Fruit fly (Drosophila melanogaster) whole organism, embryonic: ENCODE measurements around the gene CG5087.

ENCODE experiments used
- ATbp ChIP-seq: fragments of 200-800 bp; sonication (Bioruptor generic); optimal IDR thresholded peaks from 2 replicates; lab custom pipeline; 2017; ENCODE audit warnings: missing biosample characterization, mild to moderate bottlenecking, missing genetic modification characterization, missing genetic modification reagents
- CG10366 ChIP-seq: fragments of 200-800 bp; sonication (Bioruptor generic); IDR thresholded peaks from 2 replicates; pipeline ENCODE4 v1.3.6; 2022; ENCODE audit warnings: missing biosample characterization, missing genetic modification characterization
- CG11560 ChIP-seq: fragments of 200-800 bp; sonication (Bioruptor generic); IDR thresholded peaks from 3 replicates; pipeline ENCODE4 v1.3.6; 2022; ENCODE audit warnings: missing biosample characterization, missing genetic modification characterization
- CG11696 ChIP-seq: fragments of 200-800 bp; sonication (Bioruptor generic); IDR thresholded peaks from 2 replicates; pipeline ENCODE4 v1.3.6; 2022; ENCODE audit warnings: missing biosample characterization, missing genetic modification characterization
- CG12071 ChIP-seq: fragments of 200-800 bp; sonication (Bioruptor generic); optimal IDR thresholded peaks from 3 replicates; lab custom pipeline; 2018; ENCODE audit warnings: missing biosample characterization, mild to moderate bottlenecking, missing genetic modification characterization
- CG12391 ChIP-seq: fragments of 200-800 bp; sonication (Bioruptor generic); optimal IDR thresholded peaks from 3 replicates; lab custom pipeline; 2018; ENCODE audit warnings: missing biosample characterization, mild to moderate bottlenecking, missing genetic modification characterization, moderate library complexity
- CG12769 ChIP-seq: fragments of 200-800 bp; sonication (Bioruptor generic); optimal IDR thresholded peaks from 2 replicates; lab custom pipeline; 2019; ENCODE audit warnings: missing biosample characterization, mild to moderate bottlenecking, missing genetic modification characterization, moderate library complexity
- CG15514 ChIP-seq: fragments of 200-800 bp; sonication (Bioruptor generic); optimal IDR thresholded peaks from 3 replicates; lab custom pipeline; 2017; ENCODE audit warnings: missing biosample characterization, missing genetic modification characterization, mild to moderate bottlenecking, moderate library complexity, missing genetic modification reagents
- CG1647 ChIP-seq: fragments of 200-800 bp; sonication (Bioruptor generic); optimal IDR thresholded peaks from 3 replicates; lab custom pipeline; 2016; ENCODE audit warnings: missing biosample characterization, missing genetic modification characterization
- CG17829 ChIP-seq: fragments of 200-800 bp; optimal IDR thresholded peaks from 2 replicates; lab custom pipeline; 2019; ENCODE audit warnings: missing biosample characterization, mild to moderate bottlenecking, missing genetic modification characterization, moderate library complexity
- CG1832 ChIP-seq: fragments of 200-800 bp; sonication (Bioruptor generic); optimal IDR thresholded peaks from 2 replicates; lab custom pipeline; 2017; ENCODE audit warnings: missing biosample characterization, mild to moderate bottlenecking, missing genetic modification characterization, inconsistent platforms
- CG18619 ChIP-seq: fragments of 200-800 bp; sonication (Bioruptor generic); optimal IDR thresholded peaks from 3 replicates; lab custom pipeline; 2017; ENCODE audit warnings: missing biosample characterization, mild to moderate bottlenecking, missing genetic modification characterization
- CG2678 ChIP-seq: fragments of 200-800 bp; sonication (Bioruptor generic); optimal IDR thresholded peaks from 3 replicates; lab custom pipeline; 2019; ENCODE audit warnings: missing biosample characterization, mild to moderate bottlenecking, missing genetic modification characterization, moderate library complexity
- CG31365 ChIP-seq: fragments of 200-800 bp; sonication (Bioruptor generic); optimal IDR thresholded peaks from 2 replicates; lab custom pipeline; 2018; ENCODE audit warnings: missing biosample characterization, mild to moderate bottlenecking, missing genetic modification characterization
- CG42726 ChIP-seq: fragments of 200-800 bp; sonication (Bioruptor generic); IDR thresholded peaks from 2 replicates; pipeline ENCODE4 v1.3.6; 2022; ENCODE audit warnings: missing biosample characterization, missing genetic modification characterization; ENCODE audit not compliant: partially characterized antibody
- CG4707 ChIP-seq: fragments of 200-800 bp; sonication (Bioruptor generic); optimal IDR thresholded peaks from 2 replicates; lab custom pipeline; 2018; ENCODE audit warnings: missing biosample characterization, mild to moderate bottlenecking, missing genetic modification characterization, moderate library complexity
- CG7271 ChIP-seq: fragments of 200-800 bp; sonication (Bioruptor generic); optimal IDR thresholded peaks from 2 replicates; lab custom pipeline; 2018; ENCODE audit warnings: missing biosample characterization, mild to moderate bottlenecking, missing genetic modification characterization, moderate library complexity
- Dfd ChIP-seq, 2 experiments: fragments of >200 bp; optimal IDR thresholded peaks; 2 replicates each; lab custom pipeline; 2017; ENCODE audit warnings: missing biosample characterization in 2 of 2, missing genetic modification characterization in 2 of 2
- Dp ChIP-seq: fragments of 200-800 bp; sonication (Bioruptor generic); optimal IDR thresholded peaks from 2 replicates; lab custom pipeline; 2018; ENCODE audit warnings: missing biosample characterization, mild to moderate bottlenecking, missing genetic modification characterization, moderate library complexity
- Hand ChIP-seq: fragments of 200-800 bp; sonication (Bioruptor generic); optimal IDR thresholded peaks from 2 replicates; lab custom pipeline; 2017; ENCODE audit warnings: mild to moderate bottlenecking, missing biosample characterization, missing genetic modification reagents, missing genetic modification characterization
- Hr3 ChIP-seq: fragments of 200-800 bp; sonication (Bioruptor generic); optimal IDR thresholded peaks from 3 replicates; lab custom pipeline; 2016; ENCODE audit warnings: missing biosample characterization, missing genetic modification characterization
- Lim3 ChIP-seq: fragments of 200-800 bp; sonication (Bioruptor generic); IDR thresholded peaks from 2 replicates; pipeline ENCODE4 v1.3.6; 2022; ENCODE audit warnings: missing biosample characterization, missing genetic modification characterization
- Med ChIP-seq: fragments of 200-800 bp; sonication (Bioruptor generic); peaks from one replicate; lab custom pipeline; 2016; ENCODE audit warnings: missing biosample characterization, missing genetic modification characterization, mild to moderate bottlenecking, inconsistent platforms, moderate library complexity
- Sin3A ChIP-seq: fragments of >200 bp; optimal IDR thresholded peaks from 2 replicates; lab custom pipeline; 2018
- TFAM ChIP-seq: fragments of 200-800 bp; sonication (Bioruptor generic); optimal IDR thresholded peaks from 2 replicates; lab custom pipeline; 2017; ENCODE audit warnings: missing biosample characterization, missing genetic modification characterization, inconsistent platforms
- Tbp ChIP-seq: fragments of >200 bp; optimal IDR thresholded peaks from 2 replicates; lab custom pipeline; 2018; ENCODE audit warnings: missing biosample characterization, missing genetic modification characterization
- Trl ChIP-seq, 3 experiments: fragments of >200 bp in 2 of 3; fragments of 200-800 bp in 1 of 3; sonication (Bioruptor generic) in 1 of 3; optimal IDR thresholded peaks; 2 replicates in 1 of 3; 3 replicates in 2 of 3; lab custom pipeline; 2016 to 2017; ENCODE audit warnings: missing biosample characterization in 1 of 3, missing genetic modification characterization in 1 of 3
- ac ChIP-seq: fragments of 200-800 bp; sonication (Bioruptor generic); optimal IDR thresholded peaks from 3 replicates; lab custom pipeline; 2017; ENCODE audit warnings: missing biosample characterization, mild to moderate bottlenecking, missing genetic modification characterization
- amos ChIP-seq: fragments of 200-800 bp; sonication (Bioruptor generic); IDR thresholded peaks from 2 replicates; pipeline ENCODE4 v1.3.6; 2022; ENCODE audit warnings: missing biosample characterization, missing genetic modification characterization; ENCODE audit not compliant: partially characterized antibody
- chinmo ChIP-seq: fragments of 200-800 bp; sonication (Bioruptor generic); IDR thresholded peaks from 4 replicates; pipeline ENCODE4 v1.3.6; 2022; ENCODE audit warnings: missing biosample characterization, missing genetic modification characterization; ENCODE audit not compliant: partially characterized antibody
- crc ChIP-seq: fragments of 200-800 bp; sonication (Bioruptor generic); optimal IDR thresholded peaks from 2 replicates; lab custom pipeline; 2016; ENCODE audit warnings: missing biosample characterization, missing genetic modification characterization
- da ChIP-seq: fragments of 200-800 bp; sonication (Bioruptor generic); optimal IDR thresholded peaks from 2 replicates; lab custom pipeline; 2016; ENCODE audit warnings: missing biosample characterization, missing genetic modification characterization
- dmrt99B ChIP-seq: fragments of 200-800 bp; sonication (Bioruptor generic); optimal IDR thresholded peaks from 2 replicates; lab custom pipeline; 2018; ENCODE audit warnings: missing biosample characterization, mild to moderate bottlenecking, missing genetic modification characterization, moderate library complexity
- ewg ChIP-seq: fragments of 200-800 bp; sonication (Bioruptor generic); optimal IDR thresholded peaks from 3 replicates; lab custom pipeline; 2017; ENCODE audit warnings: mild to moderate bottlenecking, missing biosample characterization, missing genetic modification reagents, missing genetic modification characterization
- gfzf ChIP-seq: fragments of 200-800 bp; sonication (Bioruptor generic); optimal IDR thresholded peaks from 2 replicates; lab custom pipeline; 2016; ENCODE audit warnings: missing biosample characterization, mild to moderate bottlenecking, missing genetic modification characterization, moderate library complexity
- grau ChIP-seq: fragments of 200-800 bp; optimal IDR thresholded peaks from 3 replicates; lab custom pipeline; 2019; ENCODE audit warnings: missing biosample characterization, mild to moderate bottlenecking, missing genetic modification characterization, moderate library complexity
- hb ChIP-seq: fragments of 200-800 bp; sonication (Bioruptor generic); IDR thresholded peaks from 3 replicates; pipeline ENCODE4 v1.3.6; 2022; ENCODE audit warnings: missing biosample characterization, missing genetic modification characterization; ENCODE audit not compliant: partially characterized antibody
- ind ChIP-seq: fragments of 200-800 bp; sonication (Bioruptor generic); optimal IDR thresholded peaks from 3 replicates; lab custom pipeline; 2016; ENCODE audit warnings: missing biosample characterization, missing genetic modification characterization
- mld ChIP-seq: fragments of 200-800 bp; sonication (Bioruptor generic); IDR thresholded peaks from 3 replicates; pipeline ENCODE4 v1.3.6; 2022; ENCODE audit warnings: missing biosample characterization, missing genetic modification characterization; ENCODE audit not compliant: partially characterized antibody
- otp ChIP-seq: fragments of 200-800 bp; sonication (Bioruptor generic); IDR thresholded peaks from 3 replicates; pipeline ENCODE4, ENCODE4 v1.3.6; 2022; ENCODE audit warnings: missing biosample characterization, missing genetic modification characterization
- psq ChIP-seq: fragments of 200-800 bp; sonication (Bioruptor generic); optimal IDR thresholded peaks from 2 replicates; lab custom pipeline; 2017; ENCODE audit warnings: missing biosample characterization, missing genetic modification characterization
- pum ChIP-seq: fragments of 200-800 bp; sonication (Bioruptor generic); optimal IDR thresholded peaks from 2 replicates; lab custom pipeline; 2016; ENCODE audit warnings: missing biosample characterization, missing genetic modification characterization
- row ChIP-seq: fragments of 200-800 bp; sonication (Bioruptor generic); IDR thresholded peaks from 3 replicates; pipeline ENCODE4 v1.3.6; 2022; ENCODE audit warnings: missing biosample characterization, missing genetic modification characterization
- salm ChIP-seq: fragments of 200-800 bp; sonication (Bioruptor generic); optimal IDR thresholded peaks from 2 replicates; lab custom pipeline; 2018; ENCODE audit warnings: missing biosample characterization, mild to moderate bottlenecking, missing genetic modification characterization
- sc ChIP-seq, 3 experiments: fragments of >200 bp in 2 of 3; fragments of 200-800 bp in 1 of 3; sonication (Bioruptor generic) in 1 of 3; optimal IDR thresholded peaks; 2 replicates in 2 of 3; 3 replicates in 1 of 3; lab custom pipeline; 2017; ENCODE audit warnings: mild to moderate bottlenecking in 1 of 3, missing biosample characterization in 1 of 3, missing genetic modification characterization in 1 of 3, missing genetic modification reagents in 1 of 3
- sr ChIP-seq: fragments of 200-800 bp; sonication (Bioruptor generic); IDR thresholded peaks from 3 replicates; pipeline ENCODE4 v1.3.6; 2022; ENCODE audit warnings: missing biosample characterization, missing genetic modification characterization
- unpg ChIP-seq: fragments of 200-800 bp; sonication (Bioruptor generic); optimal IDR thresholded peaks from 3 replicates; lab custom pipeline; 2018; ENCODE audit warnings: missing biosample characterization, mild to moderate bottlenecking, missing genetic modification characterization, moderate library complexity
- usp ChIP-seq: fragments of >200 bp; optimal IDR thresholded peaks from 2 replicates; lab custom pipeline; 2017; ENCODE audit warnings: missing biosample characterization, missing genetic modification characterization

Gene CG5087

dm6 chr3L:8978678-8979413, 19.1 kb upstream of the CG5087 start:
- no peak for TF ChIP-seq TFAM (GFP tag; lab: Kevin White, UChicago)
- no peak for TF ChIP-seq dmrt99B (tag; lab: Kevin White, UChicago)
- no peak for TF ChIP-seq grau
- TF ChIP-seq CG18619 = no peak
- TF ChIP-seq ewg (GFP tag; lab: Kevin White, UChicago) = peak; percentile 11
- TF ChIP-seq Dfd (GFP tag; optimal IDR thresholded peaks at IDR 0.05; lab: Kevin White, UChicago) = no peak
- peak; percentile 36; the same call in 1 of the 2 replicates for TF ChIP-seq CG10366
- TF ChIP-seq CG1832 (GFP tag; lab: Kevin White, UChicago) = no peak
- TF ChIP-seq mld (GFP tag; lab: Robert Waterston, UW) = no peak
- peak; percentile 99 for TF ChIP-seq chinmo
- TF ChIP-seq Lim3 (GFP tag; lab: Robert Waterston, UW) = no peak
- TF ChIP-seq CG12391 = peak; percentile 9
- TF ChIP-seq row = peak; percentile 49; the same call in 2 of the 3 replicates
- no peak for TF ChIP-seq CG11560
- TF ChIP-seq Sin3A (lab: Kevin White, UChicago) = no peak
- TF ChIP-seq CG31365 (tag; lab: Kevin White, UChicago) = no peak
- no peak for TF ChIP-seq usp
- no peak for TF ChIP-seq Dp (GFP tag; lab: Kevin White, UChicago)
- no peak for TF ChIP-seq CG17829 (tag; lab: Kevin White, UChicago)
- TF ChIP-seq ac (GFP tag; lab: Kevin White, UChicago) = no peak
- no peak for TF ChIP-seq da (GFP tag; lab: Kevin White, UChicago)
- TF ChIP-seq CG15514 (GFP tag; lab: Kevin White, UChicago) = peak; percentile 19
- TF ChIP-seq otp = 0 out of 3 replicates have a peak, but pooled peaks have one; percentile 25
- TF ChIP-seq ATbp = peak; percentile 40
- no peak for TF ChIP-seq Hr3 (GFP tag; lab: Kevin White, UChicago)
- TF ChIP-seq Med (GFP tag; lab: Kevin White, UChicago) = peak; percentile 26
- no peak for TF ChIP-seq CG4707
- TF ChIP-seq salm = no peak
- no peak for TF ChIP-seq CG12071
- no peak for TF ChIP-seq CG12769 (tag; lab: Kevin White, UChicago)
- TF ChIP-seq hb (GFP tag; lab: Robert Waterston, UW) = no peak
- no peak for TF ChIP-seq CG1647 (GFP tag; lab: Kevin White, UChicago)
- TF ChIP-seq sc (optimal IDR thresholded peaks at IDR 0.05; lab: Kevin White, UChicago) = no peak
- TF ChIP-seq sc (GFP tag; optimal IDR thresholded peaks at IDR 0.05; lab: Kevin White, UChicago) = no peak
- no peak for TF ChIP-seq crc (GFP tag; lab: Kevin White, UChicago)
- no peak for TF ChIP-seq pum
- 0 out of 2 replicates have a peak, but pooled peaks have one; percentile 21 for TF ChIP-seq CG11696 (GFP tag; lab: Robert Waterston, UW)
- TF ChIP-seq unpg (GFP tag; lab: Kevin White, UChicago) = no peak
- TF ChIP-seq CG42726 (GFP tag; lab: Robert Waterston, UW) = no peak
- no peak for TF ChIP-seq ind
- TF ChIP-seq Trl (optimal IDR thresholded peaks at IDR 0.05; lab: Kevin White, UChicago) = peak; percentile 83 to 89
- TF ChIP-seq Trl (GFP tag; optimal IDR thresholded peaks at IDR 0.05; lab: Kevin White, UChicago) = no peak
- no peak for TF ChIP-seq Tbp
- TF ChIP-seq psq = peak; percentile 16
- TF ChIP-seq Hand (GFP tag; lab: Kevin White, UChicago) = no peak
- TF ChIP-seq amos = no peak
- no peak for TF ChIP-seq sr (GFP tag; lab: Robert Waterston, UW)
- no peak for TF ChIP-seq CG2678 (tag; lab: Kevin White, UChicago)
- TF ChIP-seq CG7271 (tag; lab: Kevin White, UChicago) = no peak
- TF ChIP-seq gfzf = no peak
